Fruit fly (Drosophila melanogaster) whole organism, adult: ENCODE results near the gene CG5498.

Experiments
- CG12768 ChIP-seq: fragments of 200-800 bp; sonication (Bioruptor generic); optimal IDR thresholded peaks from 2 replicates; lab custom pipeline; 2017; ENCODE audit warnings: missing biosample characterization, missing genetic modification characterization, mild to moderate bottlenecking, moderate library complexity, missing genetic modification reagents
- CG14711 ChIP-seq: fragments of 200-800 bp; sonication (Bioruptor generic); optimal IDR thresholded peaks from 2 replicates; lab custom pipeline; 2018; ENCODE audit warnings: missing biosample characterization, mild to moderate bottlenecking, missing genetic modification characterization, moderate library complexity
- CG1620 ChIP-seq: fragments of 200-800 bp; sonication (Bioruptor generic); optimal IDR thresholded peaks from 2 replicates; lab custom pipeline; 2016; ENCODE audit warnings: missing biosample characterization, missing genetic modification characterization
- CG33017 ChIP-seq: fragments of 200-800 bp; sonication (Bioruptor generic); optimal IDR thresholded peaks from 2 replicates; lab custom pipeline; 2018; ENCODE audit warnings: missing biosample characterization, mild to moderate bottlenecking, missing genetic modification characterization, moderate library complexity
- Hr96 ChIP-seq: fragments of 200-800 bp; sonication (Bioruptor generic); optimal IDR thresholded peaks from 2 replicates; lab custom pipeline; 2016; ENCODE audit warnings: missing biosample characterization, missing genetic modification characterization
- cic ChIP-seq: fragments of 200-800 bp; sonication (Bioruptor generic); optimal IDR thresholded peaks from 2 replicates; lab custom pipeline; 2017; ENCODE audit warnings: missing biosample characterization, mild to moderate bottlenecking, missing genetic modification characterization, moderate library complexity

DNA sequence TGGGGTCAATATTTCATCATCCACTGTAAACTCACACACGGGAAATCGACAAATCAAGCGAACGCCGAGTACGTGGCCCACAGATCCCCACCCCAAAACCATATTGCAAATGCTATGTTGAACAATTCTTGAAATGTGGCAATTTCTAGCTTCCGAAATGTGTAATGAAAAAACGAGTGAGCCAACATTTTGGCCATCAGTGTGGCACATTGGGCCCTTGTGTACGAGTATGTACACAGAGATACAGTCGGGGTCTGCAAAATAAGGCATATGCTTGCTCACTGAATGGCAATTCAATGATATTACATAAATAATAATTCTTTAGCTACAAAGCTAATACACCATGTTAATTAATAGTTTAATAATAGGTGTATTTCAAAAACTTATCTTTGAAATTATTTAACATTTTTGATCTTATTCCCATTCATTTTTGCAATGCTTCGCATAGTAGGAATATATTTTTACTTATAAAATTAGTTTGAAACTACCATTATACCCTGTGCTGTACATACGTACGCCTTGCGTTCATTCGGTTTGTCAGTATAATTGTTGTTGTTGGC is 15.7 kb upstream of the CG5498 start:
- TF ChIP-seq cic (GFP tag; lab: Kevin White, UChicago) (no peak), CG1620 (GFP tag; lab: Kevin White, UChicago) (peak; percentile 74), CG14711 (peak; percentile 79), CG33017 (tag; lab: Kevin White, UChicago) (peak; percentile 89), CG12768 (peak; percentile 73), Hr96 (GFP tag; lab: Kevin White, UChicago) (peak; percentile 73)
